Fruit fly (Drosophila melanogaster) whole organism, larva: ENCODE measurements around the gene Utx.

Experiments
- noc ChIP-seq: fragments of 200-800 bp; sonication (Bioruptor generic); optimal IDR thresholded peaks from 3 replicates; lab custom pipeline; 2019; ENCODE audit warnings: missing biosample characterization, mild to moderate bottlenecking, missing genetic modification characterization, moderate library complexity

Gene Utx

dm6 chr2L:10265129-10265528 lies 13.5 kb downstream of the Utx start, which contains the start of gene Mob3:
TSS of gene Mob3 (plus strand) at chr2L:10265336.
- no peak for TF ChIP-seq noc (tag; lab: Kevin White, UChicago)

dm6 chr2L:10263830-10264634 lies 14.6 kb downstream of the Utx start, which contains the start of gene REPTOR-BP:
TSS of gene REPTOR-BP (plus strand) at chr2L:10264125.
- no peak for TF ChIP-seq noc (tag; lab: Kevin White, UChicago)

- no peak for TF ChIP-seq noc (tag; lab: Kevin White, UChicago)
Measured at dm6 chr2L:10263343-10263744, 15.3 kb downstream of the Utx start, which contains the start of gene Rsf1. TSS of gene Rsf1 (minus strand) at chr2L:10263554.

dm6 chr2L:10261774-10262173 lies 16.8 kb downstream of the Utx start:
- no peak for TF ChIP-seq noc (tag; lab: Kevin White, UChicago)

dm6 chr2L:10260750-10261493 lies 17.7 kb downstream of the Utx start, which contains the start of gene Pten:
TSS of gene Pten (minus strand) at chr2L:10261049.
- TF ChIP-seq noc (tag; lab: Kevin White, UChicago), result no peak

dm6 chr2L:10259960-10260749 lies 18.5 kb downstream of the Utx start:
- no peak for TF ChIP-seq noc (tag; lab: Kevin White, UChicago)

dm6 chr2L:10255725-10256158 lies 22.9 kb downstream of the Utx start, which contains the start of gene CG5676:
TSS of gene CG5676 (minus strand) at chr2L:10255891.
- no peak for TF ChIP-seq noc (tag; lab: Kevin White, UChicago)

- TF ChIP-seq noc (tag; lab: Kevin White, UChicago), result no peak
Measured at dm6 chr2L:10251592-10251991, 27.0 kb downstream of the Utx start, which contains the start of gene Ror. TSS of gene Ror (plus strand) at chr2L:10251843.

dm6 chr2L:10250441-10250847 lies 28.2 kb downstream of the Utx start, which contains the start of the genes bsk and CG31717:
TSS of gene bsk (minus strand) at chr2L:10250501.
TSS of gene CG31717 (plus strand) at chr2L:10250737.
- no peak for TF ChIP-seq noc (tag; lab: Kevin White, UChicago)

- TF ChIP-seq noc (tag; lab: Kevin White, UChicago), result no peak
Measured at dm6 chr2L:10249655-10250202, 28.9 kb downstream of the Utx start.

- no peak for TF ChIP-seq noc (tag; lab: Kevin White, UChicago)
Measured at dm6 chr2L:10246785-10247190, 31.8 kb downstream of the Utx start, which contains the start of gene chico. TSS of gene chico (minus strand) at chr2L:10247078.

- no peak for TF ChIP-seq noc (tag; lab: Kevin White, UChicago)
Measured at dm6 chr2L:10238726-10239652, 39.6 kb downstream of the Utx start, which contains the start of gene me31B. TSS of gene me31B (plus strand) at chr2L:10239341.

dm6 chr2L:10237725-10238446 lies 40.7 kb downstream of the Utx start, which contains the start of gene mthl15:
TSS of gene mthl15 (minus strand) at chr2L:10238317.
- no peak for TF ChIP-seq noc (tag; lab: Kevin White, UChicago)
